Worm (Caenorhabditis elegans) whole organism, early embryonic: ENCODE measurements around the gene F38A5.2.

Source experiments
- B0310.2 ChIP-seq: sonication (generic microtip); optimal IDR thresholded peaks from 2 replicates; lab custom pipeline; 2016; ENCODE audit warnings: mild to moderate bottlenecking, missing genetic modification characterization, missing compliant biosample characterization
- ama-1 ChIP-seq: fragments of 150-350 bp; optimal IDR thresholded peaks from 2 replicates; lab custom pipeline; 2014
- ets-7 ChIP-seq: sonication (generic microtip); optimal IDR thresholded peaks from 2 replicates; lab custom pipeline; 2016; ENCODE audit warnings: missing genotype, missing genetic modification characterization, missing compliant biosample characterization
- hmbx-1 ChIP-seq: sonication (generic microtip); optimal IDR thresholded peaks from 2 replicates; lab custom pipeline; 2016; ENCODE audit warnings: mild to moderate bottlenecking, missing genetic modification characterization, missing compliant biosample characterization
- scrt-1 ChIP-seq: fragments of 200-800 bp; sonication (Bioruptor generic); IDR thresholded peaks from 2 replicates; pipeline ENCODE4 v1.3.6; 2022; ENCODE audit warnings: missing genetic modification characterization, missing compliant biosample characterization
- sea-1 ChIP-seq: fragments of 200-800 bp; sonication (Bioruptor generic); conservative IDR thresholded peaks from 2 replicates; pipeline ENCODE4 v1.3.6; 2022; ENCODE audit warnings: missing genetic modification characterization, missing compliant biosample characterization
- tbx-37 ChIP-seq: fragments of 200-800 bp; sonication (Bioruptor generic); conservative IDR thresholded peaks from 2 replicates; pipeline ENCODE4 v1.3.6; 2022; ENCODE audit warnings: missing genetic modification reagents, missing genetic modification characterization, missing compliant biosample characterization
- tra-4 ChIP-seq: sonication (generic microtip); optimal IDR thresholded peaks from 2 replicates; lab custom pipeline; 2017; ENCODE audit warnings: missing genetic modification characterization, missing compliant biosample characterization

- TF ChIP-seq hmbx-1 (tag; lab: Kevin White, UChicago): no peak
- no peak for TF ChIP-seq ama-1 (lab: Kevin White, UChicago)
- no peak for TF ChIP-seq B0310.2 (tag; lab: Kevin White, UChicago)
- TF ChIP-seq ets-7 (tag; lab: Kevin White, UChicago): no peak
- TF ChIP-seq tbx-37 (GFP tag; lab: Robert Waterston, UW): no peak
- no peak for TF ChIP-seq sea-1 (GFP tag; lab: Robert Waterston, UW)
- no peak for TF ChIP-seq tra-4
- TF ChIP-seq scrt-1 (GFP tag; lab: Robert Waterston, UW): no peak
Observed at ce11 chrIV:6585397-6585921, at the start of gene F38A5.2, which contains the start of gene dnj-11.
